Worm (Caenorhabditis elegans): ENCODE data around the gene rps-21.

DNA sequence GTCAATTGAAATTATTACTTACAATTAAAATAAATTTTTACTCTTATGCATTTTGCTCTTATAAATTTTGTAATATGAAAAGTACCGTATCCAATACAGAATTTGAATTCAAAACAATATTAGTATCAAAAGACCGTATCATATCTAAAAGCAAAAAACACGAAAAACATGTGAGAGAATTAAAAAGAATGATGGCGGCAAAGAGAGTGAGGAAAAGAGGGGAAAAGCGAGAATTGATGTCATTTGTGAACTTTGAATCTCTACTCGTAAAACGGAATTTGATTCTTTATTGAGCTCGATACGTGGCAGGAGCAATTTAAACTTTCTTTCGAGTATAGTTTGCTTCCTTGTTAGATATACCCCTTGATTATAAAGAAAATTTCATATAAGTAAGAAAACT is 34.9 kb downstream of the rps-21 start:
- TF ChIP-seq unc-39 (tag; optimal IDR thresholded peaks at IDR 0.05) (no peak), unc-62 (GFP tag; optimal IDR thresholded peaks at IDR 0.05) (no peak), pha-4 (tag; optimal IDR thresholded peaks at IDR 0.05) (no peak), mep-1 (tag; optimal IDR thresholded peaks at IDR 0.05) (no peak), lsy-2 (tag; optimal IDR thresholded peaks at IDR 0.05) (no peak), snpc-4 (tag; optimal IDR thresholded peaks at IDR 0.05) (no peak), mab-5 (tag; optimal IDR thresholded peaks at IDR 0.05) (no peak), zip-8 (tag; optimal IDR thresholded peaks at IDR 0.05) (no peak)

All from whole organism, mixed stage, embryonic.